Worm (Caenorhabditis elegans) whole organism, L4 larva: ENCODE measurements around the gene hlh-3.

ENCODE experiments used
- D1046.2 ChIP-seq: fragments of 200-800 bp; sonication (Bioruptor generic); IDR thresholded peaks from 2 replicates; pipeline ENCODE4 v1.3.6; 2022; ENCODE audit warnings: missing genetic modification characterization, missing compliant biosample characterization
- F37D6.2 ChIP-seq: sonication (generic microtip); optimal IDR thresholded peaks from 2 replicates; lab custom pipeline; 2016; ENCODE audit warnings: mild to moderate bottlenecking, missing genetic modification characterization, missing compliant biosample characterization
- R02D3.7 ChIP-seq: fragments of 150-350 bp; sonication (generic microtip); optimal IDR thresholded peaks from 3 replicates; lab custom pipeline; 2014; ENCODE audit warnings: missing biosample characterization, missing genetic modification characterization
- Y75B8A.6 ChIP-seq: fragments of 200-800 bp; sonication (Bioruptor generic); IDR thresholded peaks from 2 replicates; pipeline ENCODE4 v1.3.6; 2022; ENCODE audit warnings: missing genetic modification reagents, missing genetic modification characterization, missing compliant biosample characterization
- ZK337.2 ChIP-seq: fragments of 200-800 bp; sonication (Bioruptor generic); IDR thresholded peaks from 2 replicates; pipeline ENCODE4 v1.3.6; 2022; ENCODE audit warnings: missing genetic modification reagents, missing genetic modification characterization, missing compliant biosample characterization
- aha-1 ChIP-seq: fragments of 150-350 bp; peaks from one replicate; lab custom pipeline; 2014; ENCODE audit warnings: missing biosample characterization, missing genetic modification characterization
- ama-1 ChIP-seq: fragments of 150-350 bp; optimal IDR thresholded peaks from 2 replicates; lab custom pipeline; 2014; ENCODE audit warnings: inconsistent platforms, mixed read lengths
- arid-1 ChIP-seq: fragments of 200-800 bp; sonication (Bioruptor generic); conservative IDR thresholded peaks from 2 replicates; pipeline ENCODE4 v1.3.6; 2022; ENCODE audit warnings: missing genetic modification reagents, missing genetic modification characterization, missing compliant biosample characterization
- ceh-62 ChIP-seq: sonication (generic microtip); optimal IDR thresholded peaks from 2 replicates; lab custom pipeline; 2017; ENCODE audit warnings: missing biosample characterization, missing genetic modification characterization
- ctbp-1 ChIP-seq: fragments of 200-800 bp; sonication (Bioruptor generic); IDR thresholded peaks from 2 replicates; pipeline ENCODE4 v1.3.6; 2022; ENCODE audit warnings: missing genetic modification reagents, missing genetic modification characterization, missing compliant biosample characterization
- daf-12 ChIP-seq: fragments of 150-350 bp; optimal IDR thresholded peaks from 2 replicates; lab custom pipeline; 2014; ENCODE audit warnings: missing biosample characterization, missing genetic modification reagents, missing genetic modification characterization
- daf-16 ChIP-seq, 3 experiments: sonication (generic microtip); optimal IDR thresholded peaks; 2 replicates each; lab custom pipeline; 2016 to 2017; ENCODE audit warnings: missing genetic modification characterization in 3 of 3, missing genetic modification reagents in 3 of 3, mild to moderate bottlenecking in 2 of 3, missing compliant biosample characterization in 2 of 3, missing biosample characterization in 1 of 3, moderate library complexity in 1 of 3
- gei-8 ChIP-seq: fragments of 200-800 bp; sonication (Bioruptor generic); optimal IDR thresholded peaks from 2 replicates; lab custom pipeline; 2018; ENCODE audit warnings: mild to moderate bottlenecking, missing genetic modification characterization, missing compliant biosample characterization
- hlh-11 ChIP-seq: fragments of 200-800 bp; sonication (Bioruptor generic); optimal IDR thresholded peaks from 2 replicates; lab custom pipeline; 2018; ENCODE audit warnings: mild to moderate bottlenecking, missing genetic modification characterization, missing compliant biosample characterization
- hlh-30 ChIP-seq: sonication (generic microtip); optimal IDR thresholded peaks from 2 replicates; lab custom pipeline; 2017; ENCODE audit warnings: antibody characterized with exemption, mild to moderate bottlenecking, missing genetic modification characterization, missing compliant biosample characterization; ENCODE audit not compliant: insufficient read depth
- lin-39 ChIP-seq: fragments of 150-350 bp; optimal IDR thresholded peaks from 2 replicates; lab custom pipeline; 2014; ENCODE audit warnings: missing biosample characterization, missing genetic modification reagents, missing genetic modification characterization
- lir-3 ChIP-seq: sonication (generic microtip); optimal IDR thresholded peaks from 2 replicates; lab custom pipeline; 2016; ENCODE audit warnings: mild to moderate bottlenecking, missing genetic modification characterization, missing compliant biosample characterization
- lsy-2 ChIP-seq, 2 experiments: fragments of 150-350 bp in 1 of 2; sonication (generic microtip) in 1 of 2; optimal IDR thresholded peaks; 2 replicates each; lab custom pipeline; 2014 to 2017; ENCODE audit warnings: missing biosample characterization in 2 of 2, missing genetic modification characterization in 2 of 2
- madf-5 ChIP-seq, 2 experiments: fragments of 200-800 bp; sonication (Bioruptor generic); IDR thresholded peaks; 2 replicates each; pipeline ENCODE4 v1.3.6; 2022; ENCODE audit warnings: missing compliant biosample characterization in 2 of 2, missing genetic modification characterization in 2 of 2
- madf-9 ChIP-seq: fragments of 200-800 bp; sonication (Bioruptor generic); conservative IDR thresholded peaks from 2 replicates; pipeline ENCODE4 v1.3.6; 2022; ENCODE audit warnings: missing genetic modification reagents, missing genetic modification characterization, missing compliant biosample characterization
- mdt-29 ChIP-seq: fragments of 200-800 bp; sonication (Bioruptor generic); IDR thresholded peaks from 2 replicates; pipeline ENCODE4 v1.3.6; 2022; ENCODE audit warnings: missing genetic modification reagents, missing genetic modification characterization, missing compliant biosample characterization
- mep-1 ChIP-seq: fragments of 150-350 bp; sonication (generic microtip); optimal IDR thresholded peaks from 3 replicates; lab custom pipeline; 2014; ENCODE audit warnings: missing biosample characterization, missing genetic modification characterization
- nhr-10 ChIP-seq: fragments of 150-350 bp; optimal IDR thresholded peaks from 2 replicates; lab custom pipeline; 2014; ENCODE audit warnings: missing biosample characterization, missing genetic modification characterization
- nhr-102 ChIP-seq: sonication (generic microtip); optimal IDR thresholded peaks from 2 replicates; lab custom pipeline; 2016; ENCODE audit warnings: mild to moderate bottlenecking, missing genetic modification characterization, moderate library complexity, missing compliant biosample characterization
- nhr-28 ChIP-seq: fragments of 150-350 bp; optimal IDR thresholded peaks from 2 replicates; lab custom pipeline; 2014; ENCODE audit warnings: missing biosample characterization, missing genetic modification characterization
- nhr-42 ChIP-seq: fragments of 200-800 bp; sonication (Bioruptor generic); IDR thresholded peaks from 2 replicates; pipeline ENCODE4 v1.3.6; 2022; ENCODE audit warnings: missing genetic modification characterization, missing compliant biosample characterization
- nhr-77 ChIP-seq: fragments of 150-350 bp; optimal IDR thresholded peaks from 2 replicates; lab custom pipeline; 2014; ENCODE audit warnings: missing biosample characterization, missing genetic modification characterization
- pqm-1 ChIP-seq: sonication (generic microtip); optimal IDR thresholded peaks from 2 replicates; lab custom pipeline; 2017; ENCODE audit warnings: missing biosample characterization, missing genetic modification characterization
- skn-1 ChIP-seq: fragments of 150-350 bp; optimal IDR thresholded peaks from 2 replicates; lab custom pipeline; 2014; ENCODE audit warnings: missing biosample characterization, missing genetic modification characterization
- unc-39 ChIP-seq: sonication (generic microtip); optimal IDR thresholded peaks from 2 replicates; lab custom pipeline; 2017; ENCODE audit warnings: missing biosample characterization, missing genetic modification characterization
- vab-7 ChIP-seq: fragments of 200-800 bp; sonication (Bioruptor generic); IDR thresholded peaks from 2 replicates; pipeline ENCODE4 v1.3.6; 2022; ENCODE audit warnings: missing genetic modification reagents, missing genetic modification characterization, missing compliant biosample characterization
- zfp-2 ChIP-seq: sonication (generic microtip); optimal IDR thresholded peaks from 2 replicates; lab custom pipeline; 2016; ENCODE audit warnings: mild to moderate bottlenecking, missing genetic modification characterization, missing compliant biosample characterization

The hlh-3 gene

DNA sequence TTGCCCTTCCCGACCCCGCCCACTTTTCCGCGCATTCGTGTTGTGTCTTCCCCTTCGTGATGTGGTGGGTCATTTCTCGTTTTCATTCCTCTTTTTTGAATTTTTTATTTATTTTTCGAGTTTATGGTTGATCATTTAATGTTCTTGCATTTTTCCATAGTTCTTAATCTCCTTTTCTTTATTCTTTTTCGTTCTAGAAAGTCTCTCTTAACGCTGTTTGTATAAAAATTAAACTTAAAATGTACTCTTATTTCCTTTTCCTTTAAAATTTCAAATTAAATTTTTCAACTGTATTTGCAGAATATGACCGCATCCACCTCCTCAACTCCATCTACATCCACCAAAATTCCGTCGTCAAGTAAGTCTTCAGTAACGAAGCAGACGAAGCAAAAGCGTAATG, at the start of gene hlh-3:
Gene hlh-3, plus strand, starts transcription at position 301 of the 400 bp plus-strand sequence.
- TF ChIP-seq hlh-11 (tag; lab: Kevin White, UChicago) (no peak), lir-3 (no peak), ceh-62 (no peak), hlh-30 (tag; lab: Kevin White, UChicago) (no peak), ZK337.2 (GFP tag; lab: Robert Waterston, UW) (no peak)

DNA sequence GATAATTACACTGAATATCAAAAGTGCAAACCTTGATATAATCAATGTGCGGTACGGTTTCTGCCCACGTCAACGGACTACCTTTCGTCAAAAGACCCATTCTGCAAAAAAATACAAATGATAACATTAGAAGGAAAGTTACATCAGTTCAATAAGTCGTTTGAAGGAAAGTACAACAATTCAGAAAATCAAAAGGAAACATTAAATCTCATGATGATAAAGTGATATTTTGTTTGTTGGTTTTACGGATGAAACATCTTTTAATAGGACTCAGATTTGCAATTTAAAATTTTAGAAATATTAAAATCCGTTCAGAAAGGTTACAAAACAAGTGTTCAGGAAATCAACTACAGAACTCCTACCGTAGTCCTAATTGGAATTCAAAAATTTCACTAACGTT, 48.2 kb upstream of the hlh-3 start, which contains the start of gene gcs-1:
Gene gcs-1, minus strand, starts transcription at position 101 of the 400 bp plus-strand sequence.
- TF ChIP-seq gei-8 (GFP tag; lab: Kevin White, UChicago) (no peak), ctbp-1 (GFP tag; lab: Robert Waterston, UW) (no peak), nhr-42 (GFP tag; lab: Robert Waterston, UW) (no peak), lir-3 (no peak), F37D6.2 (tag; lab: Kevin White, UChicago) (no peak), R02D3.7 (tag; lab: Kevin White, UChicago) (no peak), daf-12 (tag; lab: Kevin White, UChicago) (no peak)

DNA sequence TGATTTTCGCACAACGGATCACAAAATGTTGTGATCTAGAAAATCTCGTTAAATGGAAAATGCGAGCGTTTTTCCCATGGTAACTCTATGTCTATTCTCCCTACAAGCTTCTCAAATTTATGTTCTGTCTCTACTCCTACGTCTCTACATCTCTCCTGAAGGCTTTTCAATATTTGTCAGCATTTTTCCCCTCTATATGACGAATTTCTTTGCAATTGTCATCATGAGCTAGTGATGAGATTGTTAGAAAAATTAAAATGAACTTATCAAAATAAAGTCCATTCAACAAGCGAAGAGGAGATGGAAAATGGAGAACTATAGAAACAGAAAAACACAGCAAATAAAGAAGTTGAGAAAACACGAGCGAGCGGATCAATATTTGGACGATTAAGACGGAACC, 47.7 kb upstream of the hlh-3 start:
- TF ChIP-seq mdt-29 (GFP tag; lab: Robert Waterston, UW) (no peak), lsy-2 (tag; optimal IDR thresholded peaks at IDR 0.05; lab: Kevin White, UChicago) (no peak), mep-1 (no peak), lir-3 (no peak), zfp-2 (tag; lab: Kevin White, UChicago) (no peak), ZK337.2 (GFP tag; lab: Robert Waterston, UW) (no peak), pqm-1 (tag; lab: Kevin White, UChicago) (peak; percentile 23), vab-7 (GFP tag; lab: Robert Waterston, UW) (no peak), nhr-102 (no peak), arid-1 (GFP tag; lab: Robert Waterston, UW) (no peak), daf-16 (GFP tag; optimal IDR thresholded peaks at IDR 0.05; lab: Kevin White, UChicago) (no peak), daf-16 (tag; optimal IDR thresholded peaks at IDR 0.05; lab: Kevin White, UChicago) (peak; percentile 31)

DNA sequence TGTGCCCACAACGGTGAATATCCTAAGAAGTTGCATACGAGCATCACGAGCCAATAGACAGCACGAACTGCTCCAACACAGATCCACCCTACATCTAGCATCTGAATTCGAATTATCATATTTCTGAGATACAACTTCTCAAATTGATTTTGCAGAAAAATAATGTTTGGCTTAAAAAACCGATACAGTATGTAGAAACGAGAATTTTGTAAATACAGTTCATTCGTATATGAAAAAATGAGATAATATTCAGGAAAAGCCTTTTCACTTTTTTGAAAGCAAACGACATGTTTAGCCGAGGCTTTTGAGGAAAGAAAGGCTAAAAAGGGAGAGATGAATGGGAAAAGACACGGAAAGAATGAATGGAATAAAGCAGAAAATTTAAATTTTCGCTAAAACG, 45.1 kb upstream of the hlh-3 start, which contains the start of gene F37B12.3:
Gene F37B12.3, minus strand, starts transcription at position 101 of the 400 bp plus-strand sequence.
- TF ChIP-seq ama-1 (lab: Kevin White, UChicago) (no peak), lin-39 (tag; lab: Kevin White, UChicago) (no peak), skn-1 (no peak), R02D3.7 (tag; lab: Kevin White, UChicago) (no peak)

DNA sequence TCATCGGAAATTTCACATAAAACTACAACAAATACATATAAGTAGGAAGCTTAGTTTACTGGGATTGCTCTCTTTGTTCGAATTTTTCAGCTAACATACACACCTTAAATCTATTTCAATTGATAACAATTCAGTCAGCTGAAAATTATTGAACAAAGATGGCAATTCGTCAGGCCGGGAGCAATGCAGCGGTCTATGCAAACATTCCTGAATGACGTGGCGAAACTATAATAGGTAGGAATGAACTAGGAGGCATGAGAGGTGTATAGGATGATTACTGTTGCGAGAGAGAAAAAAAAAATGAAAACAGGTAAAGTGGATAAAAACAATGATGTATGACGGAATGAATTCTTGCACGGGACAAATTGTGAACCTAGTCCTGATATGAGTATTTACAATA, 44.3 kb upstream of the hlh-3 start:
- TF ChIP-seq nhr-77 (peak; percentile 10), nhr-42 (GFP tag; lab: Robert Waterston, UW) (no peak), pqm-1 (tag; lab: Kevin White, UChicago) (peak; percentile 67), gei-8 (GFP tag; lab: Kevin White, UChicago) (no peak), mep-1 (no peak), nhr-28 (tag; lab: Kevin White, UChicago) (peak; percentile 0), madf-9 (GFP tag; lab: Robert Waterston, UW) (no peak), nhr-10 (no peak), madf-5 (GFP tag; IDR thresholded peaks at IDR 0.05; lab: Robert Waterston, UW) (no peak), unc-39 (tag; lab: Kevin White, UChicago) (no peak), Y75B8A.6 (GFP tag; lab: Robert Waterston, UW) (no peak)

DNA sequence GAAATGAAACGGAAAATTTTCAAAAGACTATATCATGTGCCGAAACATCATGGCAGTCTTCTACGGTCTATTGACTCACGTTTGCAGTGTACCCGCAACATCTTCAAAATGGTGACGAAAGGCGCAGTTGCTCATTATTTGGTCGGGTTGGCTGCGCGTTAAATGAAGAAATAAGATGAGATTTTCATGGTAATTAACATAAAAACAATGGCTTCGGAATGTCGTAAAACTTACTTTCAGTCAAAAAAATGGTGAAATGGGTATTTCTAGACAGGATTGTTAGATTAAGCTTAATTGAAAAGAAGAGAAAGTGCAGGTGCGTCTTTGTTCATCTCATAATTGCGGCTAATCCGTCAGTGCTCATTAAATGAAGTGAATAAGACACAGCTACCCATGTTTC, 32.8 kb upstream of the hlh-3 start, which contains the start of gene T24B8.7:
Gene T24B8.7, minus strand, starts transcription at position 101 of the 400 bp plus-strand sequence.
- TF ChIP-seq D1046.2 (GFP tag; lab: Robert Waterston, UW) (no peak), aha-1 (tag; lab: Kevin White, UChicago) (peak; percentile 35)
